Worm (Caenorhabditis elegans) whole organism, young adult: ENCODE results near the gene lgc-39.

ENCODE experiments used
- B0336.3 ChIP-seq: fragments of 200-800 bp; sonication (Bioruptor generic); IDR thresholded peaks from 2 replicates; pipeline ENCODE4 v1.3.6; 2022; ENCODE audit warnings: missing genetic modification characterization, missing compliant biosample characterization
- C17E4.6 ChIP-seq: fragments of 200-800 bp; sonication (Bioruptor generic); IDR thresholded peaks from 2 replicates; pipeline ENCODE4 v1.3.6; 2022; ENCODE audit warnings: missing genetic modification reagents, missing genetic modification characterization, missing compliant biosample characterization
- D2030.7 ChIP-seq: fragments of 200-800 bp; sonication (Bioruptor generic); IDR thresholded peaks from 2 replicates; pipeline ENCODE4 v1.3.6; 2022; ENCODE audit warnings: missing genetic modification reagents, missing genetic modification characterization, missing compliant biosample characterization
- ZK185.1 ChIP-seq: sonication (generic microtip); optimal IDR thresholded peaks from 2 replicates; lab custom pipeline; 2016; ENCODE audit warnings: mild to moderate bottlenecking, missing genetic modification characterization, missing compliant biosample characterization; ENCODE audit not compliant: poor library complexity, severe bottlenecking
- attf-6 ChIP-seq: fragments of 200-800 bp; sonication (Bioruptor generic); IDR thresholded peaks from 2 replicates; pipeline ENCODE4 v1.3.6; 2022; ENCODE audit warnings: missing genetic modification reagents, missing genetic modification characterization, missing compliant biosample characterization
- cebp-2 ChIP-seq: fragments of 200-800 bp; sonication (Bioruptor generic); IDR thresholded peaks from 2 replicates; pipeline ENCODE4 v1.3.6; 2022; ENCODE audit warnings: missing genetic modification characterization, missing compliant biosample characterization
- die-1 ChIP-seq: sonication (generic microtip); optimal IDR thresholded peaks from 2 replicates; lab custom pipeline; 2016; ENCODE audit warnings: missing genotype, mild to moderate bottlenecking, missing genetic modification characterization, missing compliant biosample characterization
- dpff-1 ChIP-seq: sonication (generic microtip); optimal IDR thresholded peaks from 2 replicates; lab custom pipeline; 2017; ENCODE audit warnings: mild to moderate bottlenecking, missing genetic modification characterization, missing compliant biosample characterization
- gei-17 ChIP-seq: fragments of 200-800 bp; sonication (Bioruptor generic); optimal IDR thresholded peaks from 2 replicates; lab custom pipeline; 2018; ENCODE audit warnings: mild to moderate bottlenecking, missing genetic modification characterization, missing compliant biosample characterization
- hmg-1.2 ChIP-seq: fragments of 200-800 bp; sonication (Bioruptor generic); IDR thresholded peaks from 2 replicates; pipeline ENCODE4 v1.3.6; 2022; ENCODE audit warnings: missing genetic modification reagents, missing genetic modification characterization, missing compliant biosample characterization
- hrde-1 ChIP-seq: sonication (generic microtip); optimal IDR thresholded peaks from 2 replicates; lab custom pipeline; 2016; ENCODE audit warnings: missing genetic modification characterization, mild to moderate bottlenecking, missing compliant biosample characterization, moderate library complexity, missing genotype, missing genetic modification reagents, borderline replicate concordance
- let-607 ChIP-seq, 2 experiments: fragments of 200-800 bp in 1 of 2; sonication (Bioruptor generic) in 1 of 2; sonication (generic microtip) in 1 of 2; optimal IDR thresholded peaks; 2 replicates each; lab custom pipeline; 2016 to 2018; ENCODE audit warnings: mild to moderate bottlenecking in 2 of 2, missing compliant biosample characterization in 2 of 2, missing genetic modification characterization in 2 of 2, moderate library complexity in 2 of 2, missing genotype in 1 of 2
- lin-26 ChIP-seq: fragments of 200-800 bp; sonication (Bioruptor generic); IDR thresholded peaks from 2 replicates; pipeline ENCODE4 v1.3.6; 2022; ENCODE audit warnings: missing genetic modification reagents, missing genetic modification characterization, missing compliant biosample characterization
- lsy-27 ChIP-seq: sonication (generic microtip); optimal IDR thresholded peaks from 2 replicates; lab custom pipeline; 2017; ENCODE audit warnings: missing genetic modification characterization, mild to moderate bottlenecking, missing compliant biosample characterization, antibody characterized with exemption, missing genotype, borderline replicate concordance; ENCODE audit not compliant: insufficient read depth
- madf-6 ChIP-seq: fragments of 200-800 bp; sonication (Bioruptor generic); IDR thresholded peaks from 2 replicates; pipeline ENCODE4 v1.3.6; 2022; ENCODE audit warnings: missing genetic modification reagents, missing genetic modification characterization, missing compliant biosample characterization
- mel-28 ChIP-seq: sonication (generic microtip); optimal IDR thresholded peaks from 2 replicates; lab custom pipeline; 2016; ENCODE audit warnings: borderline replicate concordance, mild to moderate bottlenecking, missing genetic modification characterization, missing compliant biosample characterization
- nhr-120 ChIP-seq: fragments of 200-800 bp; sonication (Bioruptor generic); IDR thresholded peaks from 2 replicates; pipeline ENCODE4 v1.3.6; 2022; ENCODE audit warnings: missing genetic modification characterization, missing compliant biosample characterization
- nhr-179 ChIP-seq: sonication (generic microtip); optimal IDR thresholded peaks from 2 replicates; lab custom pipeline; 2016; ENCODE audit warnings: mild to moderate bottlenecking, missing genetic modification characterization, missing compliant biosample characterization
- nhr-80 ChIP-seq: sonication (generic microtip); optimal IDR thresholded peaks from 2 replicates; lab custom pipeline; 2016; ENCODE audit warnings: missing genetic modification characterization, missing compliant biosample characterization
- pbrm-1 ChIP-seq: fragments of 200-800 bp; sonication (Bioruptor generic); IDR thresholded peaks from 2 replicates; pipeline ENCODE4 v1.3.6; 2022; ENCODE audit warnings: missing genetic modification reagents, missing genetic modification characterization, missing compliant biosample characterization
- rcor-1 ChIP-seq: fragments of 200-800 bp; sonication (Bioruptor generic); IDR thresholded peaks from 2 replicates; pipeline ENCODE4 v1.3.6; 2022; ENCODE audit warnings: missing genetic modification reagents, missing genetic modification characterization, missing compliant biosample characterization
- somi-1 ChIP-seq: fragments of 200-800 bp; sonication (Bioruptor generic); optimal IDR thresholded peaks from 2 replicates; lab custom pipeline; 2018; ENCODE audit warnings: mild to moderate bottlenecking, missing genetic modification characterization, missing compliant biosample characterization
- sptf-2 ChIP-seq: fragments of 200-800 bp; sonication (Bioruptor generic); optimal IDR thresholded peaks from 2 replicates; lab custom pipeline; 2018; ENCODE audit warnings: mild to moderate bottlenecking, missing genetic modification characterization, missing compliant biosample characterization
- unc-130 ChIP-seq: sonication (generic microtip); optimal IDR thresholded peaks from 2 replicates; lab custom pipeline; 2016; ENCODE audit warnings: missing genetic modification reagents, missing genetic modification characterization, missing compliant biosample characterization
- unc-62 ChIP-seq: fragments of 150-350 bp; optimal IDR thresholded peaks from 2 replicates; lab custom pipeline; 2014; ENCODE audit warnings: missing biosample characterization, missing genetic modification reagents, missing genetic modification characterization
- xnd-1 ChIP-seq: sonication (generic microtip); optimal IDR thresholded peaks from 2 replicates; lab custom pipeline; 2016; ENCODE audit warnings: missing genotype, missing genetic modification reagents, missing genetic modification characterization, missing compliant biosample characterization
- ztf-25 ChIP-seq: fragments of 200-800 bp; sonication (Bioruptor generic); IDR thresholded peaks from 2 replicates; pipeline ENCODE4 v1.3.6; 2022; ENCODE audit warnings: missing genetic modification reagents, missing genetic modification characterization, missing compliant biosample characterization
- ztf-6 ChIP-seq: fragments of 200-800 bp; sonication (Bioruptor generic); IDR thresholded peaks from 2 replicates; pipeline ENCODE4 v1.3.6; 2022; ENCODE audit warnings: missing genetic modification reagents, missing genetic modification characterization, missing compliant biosample characterization

lgc-39 gene

DNA sequence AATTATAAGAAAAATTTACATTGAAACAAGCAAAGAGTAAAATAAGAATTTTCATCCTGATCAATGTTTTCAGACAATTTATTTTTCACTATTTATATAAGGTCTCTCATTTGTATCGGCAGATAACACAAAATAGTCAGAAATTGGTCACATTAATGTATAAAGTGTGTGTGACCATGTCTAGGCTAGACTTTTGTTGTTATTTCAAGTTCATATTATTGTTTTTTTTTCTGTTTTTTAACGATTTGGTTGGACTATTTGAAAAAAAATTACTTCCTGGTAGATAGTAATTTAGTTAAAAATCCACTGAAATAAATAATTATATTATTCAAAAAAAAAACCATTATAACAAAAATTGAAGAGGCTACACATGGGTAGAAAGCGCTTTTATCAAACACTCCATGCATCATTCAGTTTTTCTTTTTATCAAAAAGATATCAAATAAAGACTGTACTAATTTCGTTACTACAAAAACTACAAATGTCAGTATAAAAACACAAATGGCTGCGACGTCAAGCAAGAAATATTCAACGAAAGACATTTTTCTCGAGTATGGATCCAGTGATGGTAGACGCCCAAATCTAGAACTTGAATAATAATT, 30.0 kb upstream of the lgc-39 start, which contains the start of gene ugt-37 (continued):
- TF ChIP-seq B0336.3 (GFP tag; lab: Robert Waterston, UW) (no peak), lin-26 (no peak), nhr-120 (GFP tag; lab: Robert Waterston, UW) (no peak), pbrm-1 (GFP tag; lab: Robert Waterston, UW) (no peak), sptf-2 (no peak)

DNA sequence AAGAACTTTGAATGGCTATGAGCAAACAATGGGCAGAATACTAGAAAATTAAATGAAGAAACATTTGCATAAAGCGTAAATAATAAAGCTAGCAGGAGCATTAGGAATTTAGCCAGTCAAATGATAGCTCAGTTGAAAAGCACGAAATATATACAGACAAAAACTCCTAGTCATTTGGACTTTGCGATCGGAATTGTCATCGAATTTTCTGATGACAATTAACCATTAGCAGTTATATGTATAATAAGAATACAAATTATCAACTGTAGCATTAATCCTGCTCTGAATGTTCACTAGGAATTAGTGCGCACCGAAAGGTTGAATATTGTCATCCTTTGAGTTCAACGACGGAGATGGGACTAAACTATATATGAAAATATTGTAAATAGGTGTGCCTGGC, 27.9 kb upstream of the lgc-39 start, which contains the start of gene ugt-38:
TSS of gene ugt-38 (minus strand) at position 101 of the 400 bp plus-strand sequence.
- TF ChIP-seq dpff-1 (tag; lab: Kevin White, UChicago) (no peak), unc-130 (GFP tag; lab: Kevin White, UChicago) (no peak), ztf-25 (GFP tag; lab: Robert Waterston, UW) (no peak), die-1 (tag; lab: Kevin White, UChicago) (no peak), ZK185.1 (tag; lab: Kevin White, UChicago) (no peak), gei-17 (GFP tag; lab: Kevin White, UChicago) (no peak), hrde-1 (no peak), madf-6 (GFP tag; lab: Robert Waterston, UW) (no peak), let-607 (tag; optimal IDR thresholded peaks at IDR 0.05; lab: Kevin White, UChicago) (no peak), D2030.7 (GFP tag; lab: Robert Waterston, UW) (no peak), C17E4.6 (GFP tag; lab: Robert Waterston, UW) (no peak), mel-28 (tag; lab: Kevin White, UChicago) (no peak)

DNA sequence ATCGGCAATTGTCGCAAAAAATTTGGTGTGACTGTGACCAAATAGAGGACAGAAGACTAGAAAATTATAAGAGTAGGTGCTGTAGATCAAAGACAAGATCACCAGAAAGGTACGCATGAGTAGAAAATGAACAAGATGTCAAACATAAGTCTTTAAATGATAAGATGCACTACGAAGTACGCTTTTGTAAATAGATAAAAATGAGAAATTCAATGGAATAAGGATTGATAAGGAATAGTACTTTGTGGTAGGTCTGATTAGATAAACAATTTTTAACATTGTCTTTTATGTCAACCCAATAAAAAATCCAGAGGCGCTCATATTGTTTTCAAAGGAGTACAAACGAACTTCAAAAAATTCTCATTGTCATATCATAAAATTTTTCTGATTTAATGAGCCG, 24.7 kb upstream of the lgc-39 start, which contains the start of gene F10D2.8:
TSS of gene F10D2.8 (minus strand) at position 145 of the 400 bp plus-strand sequence.
- peak; percentile 76 for TF ChIP-seq nhr-80
- no peak for TF ChIP-seq cebp-2 (GFP tag; lab: Robert Waterston, UW)
- TF ChIP-seq somi-1, result no peak

ce11 chrV:7153046-7153445, 22.3 kb upstream of the lgc-39 start, which contains the start of gene fat-7:
Gene fat-7, minus strand, starts transcription at chrV:7153146.
- TF ChIP-seq xnd-1, result no peak
- no peak for TF ChIP-seq lsy-27 (tag; lab: Kevin White, UChicago)

ce11 chrV:7156079-7156478, 19.2 kb upstream of the lgc-39 start, which contains the start of gene F10D2.10:
Gene F10D2.10, minus strand, starts transcription at chrV:7156179.
- TF ChIP-seq ztf-6 (GFP tag; lab: Robert Waterston, UW) (no peak), gei-17 (GFP tag; lab: Kevin White, UChicago) (no peak), hrde-1 (no peak), cebp-2 (GFP tag; lab: Robert Waterston, UW) (no peak), hmg-1.2 (GFP tag; lab: Robert Waterston, UW) (no peak), attf-6 (GFP tag; lab: Robert Waterston, UW) (no peak), nhr-179 (no peak), rcor-1 (no peak)

ce11 chrV:7157089-7157488, 18.2 kb upstream of the lgc-39 start, which contains the start of gene ugt-39:
Gene ugt-39, plus strand, starts transcription at chrV:7157142.
- TF ChIP-seq hmg-1.2 (GFP tag; lab: Robert Waterston, UW) (no peak), xnd-1 (no peak), unc-62 (GFP tag; lab: Kevin White, UChicago) (peak; percentile 14), nhr-80 (peak; percentile 76)
